Worm (Caenorhabditis elegans): ENCODE results near the gene K02D3.2.

Gene K02D3.2

DNA sequence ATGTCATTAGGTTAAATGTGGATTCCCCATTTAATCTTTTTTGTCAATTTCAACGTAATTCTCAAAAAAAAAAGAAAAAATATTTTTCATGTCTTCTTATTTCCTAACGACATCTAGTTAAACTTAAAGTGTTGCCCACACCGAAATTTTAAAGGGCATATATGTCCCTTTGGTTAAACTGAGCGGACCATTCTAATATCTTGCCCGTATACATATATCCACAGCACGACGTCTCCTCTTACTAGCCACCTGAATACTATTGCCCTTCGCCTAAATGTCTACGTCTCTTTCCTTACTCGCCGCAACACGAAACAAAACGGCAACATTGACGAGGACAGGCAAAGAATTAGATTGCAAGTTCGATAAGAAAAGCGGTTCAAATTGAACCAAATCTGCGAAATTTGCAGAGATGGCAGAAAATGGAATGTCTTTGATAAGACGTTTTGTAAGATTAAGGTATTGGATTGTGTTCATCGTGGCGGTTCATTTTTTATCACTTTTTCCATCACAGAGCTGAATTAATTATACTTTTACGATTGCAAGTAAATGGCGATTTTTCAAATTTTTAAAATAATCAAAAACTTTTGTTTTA, 11.1 kb downstream of the K02D3.2 start (continued):
- peak; percentile 15 for TF ChIP-seq rpc-1 (optimal IDR thresholded peaks at IDR 0.05)
- TF ChIP-seq rpc-1 (tag; optimal IDR thresholded peaks at IDR 0.05), result no peak
- peak; percentile 86 for TF ChIP-seq nhr-179 (tag; optimal IDR thresholded peaks at IDR 0.05)
- TF ChIP-seq ceh-91 (GFP tag; IDR thresholded peaks at IDR 0.05), result no peak
- TF ChIP-seq nhr-27 (tag; optimal IDR thresholded peaks at IDR 0.05), result peak; percentile 97
- no peak for TF ChIP-seq efl-1 (GFP tag; optimal IDR thresholded peaks at IDR 0.05)
- peak; percentile 86 for TF ChIP-seq ztf-3 (GFP tag; optimal IDR thresholded peaks at IDR 0.05)
- no peak for TF ChIP-seq madf-8 (GFP tag; conservative IDR thresholded peaks at IDR 0.05)
- 0 out of 2 replicates have a peak, but pooled peaks have one; percentile 26 for TF ChIP-seq nfya-2 (GFP tag; IDR thresholded peaks at IDR 0.05)
- TF ChIP-seq hmg-20 (GFP tag; IDR thresholded peaks at IDR 0.05), result peak; percentile 97
- no peak for TF ChIP-seq dpl-1 (GFP tag; optimal IDR thresholded peaks at IDR 0.05)
- peak; percentile 73 to 95 for TF ChIP-seq let-607 (tag; optimal IDR thresholded peaks at IDR 0.05)
- peak; percentile 68 for TF ChIP-seq B0261.1 (tag; optimal IDR thresholded peaks at IDR 0.05)
- TF ChIP-seq pha-4 (tag; optimal IDR thresholded peaks at IDR 0.05), result peak; percentile 95
- TF ChIP-seq cebp-2 (GFP tag; IDR thresholded peaks at IDR 0.05), result peak; percentile 99
- peak; percentile 98 for TF ChIP-seq ztf-22 (GFP tag; optimal IDR thresholded peaks at IDR 0.05)
- peak; percentile 22 for TF ChIP-seq hrde-1 (tag; optimal IDR thresholded peaks at IDR 0.05; ENCODE audit: borderline replicate concordance)
- peak; percentile 75 for TF ChIP-seq cebp-1 (GFP tag; IDR thresholded peaks at IDR 0.05)
- TF ChIP-seq cebp-1 (tag; optimal IDR thresholded peaks at IDR 0.05), result peak; percentile 98
- peak; percentile 94 for TF ChIP-seq F52B5.7 (tag; optimal IDR thresholded peaks at IDR 0.05)
- peak; percentile 100 for TF ChIP-seq Y56A3A.18 (GFP tag; IDR thresholded peaks at IDR 0.05)
- peak; percentile 54 for TF ChIP-seq F57C9.4 (tag; optimal IDR thresholded peaks at IDR 0.05)
- peak; percentile 98 for TF ChIP-seq gei-17 (GFP tag; optimal IDR thresholded peaks at IDR 0.05)
- TF ChIP-seq egl-44 (GFP tag; IDR thresholded peaks at IDR 0.05), result peak; percentile 91
- TF ChIP-seq bed-2 (GFP tag; IDR thresholded peaks at IDR 0.05), result 0 out of 2 replicates have a peak, but pooled peaks have one; percentile 60
- no peak for TF ChIP-seq F49E8.2 (tag; optimal IDR thresholded peaks at IDR 0.05; ENCODE audit: insufficient read depth)
- TF ChIP-seq egl-18 (GFP tag; IDR thresholded peaks at IDR 0.05), result peak; percentile 98
- peak; percentile 75; the same call in 1 of the 2 replicates for TF ChIP-seq ceh-40 (GFP tag; IDR thresholded peaks at IDR 0.05)
- no peak for TF ChIP-seq sdz-38 (tag; optimal IDR thresholded peaks at IDR 0.05)
- peak; percentile 62 for TF ChIP-seq athp-1 (tag; optimal IDR thresholded peaks at IDR 0.05)
- 0 out of 2 replicates have a peak, but pooled peaks have one; percentile 54 for TF ChIP-seq nhr-120 (GFP tag; IDR thresholded peaks at IDR 0.05)
- TF ChIP-seq lsl-1 (GFP tag; optimal IDR thresholded peaks at IDR 0.05), result no peak
- peak; percentile 94 for TF ChIP-seq T07F8.4 (tag; optimal IDR thresholded peaks at IDR 0.05)
- peak; percentile 99 for TF ChIP-seq ceh-27 (GFP tag; optimal IDR thresholded peaks at IDR 0.05)
- TF ChIP-seq F23B12.7 (tag; optimal IDR thresholded peaks at IDR 0.05; ENCODE audit: insufficient read depth), result peak; percentile 98
- peak; percentile 73; the same call in 1 of the 2 replicates for TF ChIP-seq Y95B8A.8 (GFP tag; IDR thresholded peaks at IDR 0.05)
- peak; percentile 82 for TF ChIP-seq tbp1 (GFP tag; optimal IDR thresholded peaks at IDR 0.05)
- TF ChIP-seq aptf-2 (GFP tag; conservative IDR thresholded peaks at IDR 0.05), result no peak

DNA sequence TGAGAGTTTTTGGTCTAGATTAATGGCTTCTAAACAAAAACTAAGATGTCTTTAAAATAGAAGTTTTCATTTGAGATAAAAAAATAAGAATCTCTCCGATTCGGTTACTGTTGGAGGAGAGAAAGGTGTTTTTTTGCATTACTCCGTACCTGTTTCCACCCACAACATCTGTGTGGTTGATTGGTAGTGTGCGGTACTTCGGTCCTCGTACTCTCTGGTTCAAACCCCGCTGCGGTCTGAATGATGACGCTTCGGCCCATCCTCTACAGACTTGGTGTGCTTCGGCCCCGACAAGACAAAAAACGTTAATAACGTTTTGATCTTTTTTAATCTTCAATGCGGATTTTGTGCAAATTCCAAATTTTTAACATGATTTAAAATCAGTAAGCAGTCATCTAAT, 14.3 kb downstream of the K02D3.2 start:
- TF ChIP-seq unc-130 (GFP tag; optimal IDR thresholded peaks at IDR 0.05), result no peak
- no peak for TF ChIP-seq C17E4.6 (GFP tag; IDR thresholded peaks at IDR 0.05)
- no peak for TF ChIP-seq zim-3 (tag; optimal IDR thresholded peaks at IDR 0.05)
- TF ChIP-seq ceh-91 (GFP tag; IDR thresholded peaks at IDR 0.05), result no peak
- TF ChIP-seq akir-1 (GFP tag; optimal IDR thresholded peaks at IDR 0.05), result no peak
- no peak for TF ChIP-seq B0019.2 (GFP tag; conservative IDR thresholded peaks at IDR 0.05)
- TF ChIP-seq egrh-3 (GFP tag; IDR thresholded peaks at IDR 0.05), result no peak
- no peak for TF ChIP-seq madf-10 (tag; optimal IDR thresholded peaks at IDR 0.05)
- no peak for TF ChIP-seq pbrm-1 (GFP tag; IDR thresholded peaks at IDR 0.05)
- TF ChIP-seq hrde-1 (tag; optimal IDR thresholded peaks at IDR 0.05; ENCODE audit: borderline replicate concordance), result no peak
- no peak for TF ChIP-seq nhr-90 (tag; optimal IDR thresholded peaks at IDR 0.05)
- no peak for TF ChIP-seq Y53G8AR.9 (GFP tag; conservative IDR thresholded peaks at IDR 0.05)
- TF ChIP-seq F55B11.4 (tag; optimal IDR thresholded peaks at IDR 0.05; ENCODE audit: borderline replicate concordance, insufficient read depth), result no peak
- no peak for TF ChIP-seq lir-1 (GFP tag; conservative IDR thresholded peaks at IDR 0.05)

All from whole organism, young adult.